Fruit fly (Drosophila melanogaster): Measurements from ENCODE around the gene stai.

stai gene

dm6 chr2L:6065823-6066222 lies 34.4 kb upstream of the stai start, which contains the start of the genes Fbw5 and CG9147 (continued):
- TF ChIP-seq ara (GFP tag; IDR thresholded peaks at IDR 0.05) (peak; percentile 100), CG42726 (GFP tag; IDR thresholded peaks at IDR 0.05; ENCODE audit: partially characterized antibody) (no peak), CG16863 (GFP tag; optimal IDR thresholded peaks at IDR 0.05) (peak; percentile 99), CG9215 (GFP tag; IDR thresholded peaks at IDR 0.05) (peak; percentile 96), crol (GFP tag; IDR thresholded peaks at IDR 0.05) (peak; percentile 89), Hr51 (GFP tag; optimal IDR thresholded peaks at IDR 0.05) (peak; percentile 99 to 100), Stat92E (GFP tag; optimal IDR thresholded peaks at IDR 0.05) (peak in 1 of 3 experiments; percentile 99), CG17912 (GFP tag; optimal IDR thresholded peaks at IDR 0.05) (peak; percentile 96), Pdp1 (GFP tag; optimal IDR thresholded peaks at IDR 0.05) (peak; percentile 99 to 100), CkIIα-i1 (GFP tag; IDR thresholded peaks at IDR 0.05) (peak; percentile 96), Side (GFP tag; optimal IDR thresholded peaks at IDR 0.05) (peak; percentile 100), zfh2 (GFP tag; optimal IDR thresholded peaks at IDR 0.05) (peak; percentile 99), CG18476 (GFP tag; optimal IDR thresholded peaks at IDR 0.05) (peak; percentile 99), Gsc (GFP tag; IDR thresholded peaks at IDR 0.05) (peak; percentile 96; the same call in 1 of the 2 replicates), kah (GFP tag; optimal IDR thresholded peaks at IDR 0.05) (peak; percentile 98), jigr1 (GFP tag; IDR thresholded peaks at IDR 0.05) (peak; percentile 99), Bteb2 (GFP tag; optimal IDR thresholded peaks at IDR 0.05) (peak; percentile 99), CG9876 (GFP tag; optimal IDR thresholded peaks at IDR 0.05) (peak; percentile 98), CG9797 (GFP tag; optimal IDR thresholded peaks at IDR 0.05) (peak; percentile 56), vvl (GFP tag; IDR thresholded peaks at IDR 0.05) (peak; percentile 100), CG30020 (tag; optimal IDR thresholded peaks at IDR 0.05) (peak; percentile 92), esg (GFP tag; conservative IDR thresholded peaks at IDR 0.05) (peak; percentile 100), Hr39 (optimal IDR thresholded peaks at IDR 0.05) (no peak), CG16813 (GFP tag; IDR thresholded peaks at IDR 0.05; ENCODE audit: partially characterized antibody) (peak; percentile 46; the same call in 1 of the 3 replicates), Ets65A (GFP tag) (peak; percentile 100), CG2199 (GFP tag; IDR thresholded peaks at IDR 0.05) (peak; percentile 98), hbn (GFP tag; IDR thresholded peaks at IDR 0.05; ENCODE audit: partially characterized antibody) (0 out of 2 replicates have a peak, but pooled peaks have one; percentile 51), Dbx (GFP tag; IDR thresholded peaks at IDR 0.05) (peak; percentile 100)

- peak; percentile 20 for TF ChIP-seq CoRest (tag; optimal IDR thresholded peaks at IDR 0.05)
- TF ChIP-seq CG10959 (GFP tag; IDR thresholded peaks at IDR 0.05), result no peak
- no peak for TF ChIP-seq CG15479 (GFP tag; optimal IDR thresholded peaks at IDR 0.05)
- peak; percentile 57 for TF ChIP-seq stwl (tag; optimal IDR thresholded peaks at IDR 0.05)
- no peak for TF ChIP-seq CG13296 (GFP tag; optimal IDR thresholded peaks at IDR 0.05)
- TF ChIP-seq da (GFP tag; optimal IDR thresholded peaks at IDR 0.05), result no peak
- TF ChIP-seq vfl (GFP tag; optimal IDR thresholded peaks at IDR 0.05), result no peak
- peak; percentile 53; the same call in 2 of the 3 replicates for TF ChIP-seq row (GFP tag; IDR thresholded peaks at IDR 0.05)
- peak; percentile 75 for TF ChIP-seq vnd (GFP tag; IDR thresholded peaks at IDR 0.05; ENCODE audit: partially characterized antibody)
- no peak for TF ChIP-seq CG9215 (GFP tag; IDR thresholded peaks at IDR 0.05)
- peak; percentile 89 for TF ChIP-seq Opbp (GFP tag; IDR thresholded peaks at IDR 0.05; ENCODE audit: partially characterized antibody)
- TF ChIP-seq Poxn (GFP tag; IDR thresholded peaks at IDR 0.05), result no peak
- no peak for TF ChIP-seq stc (GFP tag; IDR thresholded peaks at IDR 0.05)
- no peak for TF ChIP-seq CG2875 (GFP tag; optimal IDR thresholded peaks at IDR 0.05)
- TF ChIP-seq CG12155 (GFP tag; optimal IDR thresholded peaks at IDR 0.05), result no peak
- no peak for TF ChIP-seq gem (tag; optimal IDR thresholded peaks at IDR 0.05)
- TF ChIP-seq Ets97D (GFP tag; optimal IDR thresholded peaks at IDR 0.05), result peak; percentile 39
- no peak for TF ChIP-seq ci (GFP tag; IDR thresholded peaks at IDR 0.05)
- TF ChIP-seq Sox100B (GFP tag; optimal IDR thresholded peaks at IDR 0.05), result no peak
- no peak for TF ChIP-seq CG18262 (tag; optimal IDR thresholded peaks at IDR 0.05)
- no peak for TF ChIP-seq ewg (GFP tag; optimal IDR thresholded peaks at IDR 0.05)
- no peak for TF ChIP-seq btn (GFP tag; optimal IDR thresholded peaks at IDR 0.05)
- TF ChIP-seq MESR4 (GFP tag; optimal IDR thresholded peaks at IDR 0.05), result peak; percentile 62
These were observed 31.5 kb upstream of the stai start, which contains the start of the genes CG9150 and Pfdn1 for dm6 chr2L:6068544-6069251. CG9150 (minus strand) TSS chr2L:6068594. Pfdn1 (plus strand) TSS chr2L:6069079.

Data from whole organism, embryonic.